Fruit fly (Drosophila melanogaster) whole organism, embryonic: ENCODE data around the gene Nxf3.

Experiments
- Ada2b ChIP-seq: fragments of 200-800 bp; sonication (Bioruptor generic); IDR thresholded peaks from 2 replicates; pipeline ENCODE4 v1.3.6; 2022; ENCODE audit warnings: missing biosample characterization, missing genetic modification characterization
- Atf-2 ChIP-seq: fragments of 200-800 bp; sonication (Bioruptor generic); optimal IDR thresholded peaks from 2 replicates; lab custom pipeline; 2016; ENCODE audit warnings: missing biosample characterization, missing genetic modification characterization
- CG10462 ChIP-seq: fragments of 200-800 bp; sonication (Bioruptor generic); optimal IDR thresholded peaks from 2 replicates; lab custom pipeline; 2016; ENCODE audit warnings: missing biosample characterization, missing genetic modification characterization
- CG10979 ChIP-seq: fragments of 200-800 bp; sonication (Bioruptor generic); optimal IDR thresholded peaks from 2 replicates; lab custom pipeline; 2018; ENCODE audit warnings: missing biosample characterization, mild to moderate bottlenecking, missing genetic modification characterization, moderate library complexity
- CG11093 ChIP-seq: fragments of 200-800 bp; sonication (Bioruptor generic); IDR thresholded peaks from 3 replicates; pipeline ENCODE4 v1.3.6; 2022; ENCODE audit warnings: missing biosample characterization, missing genetic modification characterization
- CG11504 ChIP-seq: fragments of 200-800 bp; sonication (Bioruptor generic); optimal IDR thresholded peaks from 3 replicates; lab custom pipeline; 2019; ENCODE audit warnings: missing biosample characterization, mild to moderate bottlenecking, missing genetic modification characterization, moderate library complexity
- CG12299 ChIP-seq: fragments of 200-800 bp; sonication (Bioruptor generic); optimal IDR thresholded peaks from 2 replicates; lab custom pipeline; 2018; ENCODE audit warnings: missing biosample characterization, mild to moderate bottlenecking, missing genetic modification characterization
- CG14965 ChIP-seq: fragments of 200-800 bp; sonication (Bioruptor generic); optimal IDR thresholded peaks from 2 replicates; lab custom pipeline; 2016; ENCODE audit warnings: missing biosample characterization, missing genetic modification characterization, borderline replicate concordance
- CG15073 ChIP-seq: fragments of 200-800 bp; sonication (Bioruptor generic); optimal IDR thresholded peaks from 2 replicates; lab custom pipeline; 2016; ENCODE audit warnings: missing biosample characterization, missing genetic modification characterization
- CG17912 ChIP-seq: fragments of 200-800 bp; sonication (Bioruptor generic); optimal IDR thresholded peaks from 2 replicates; lab custom pipeline; 2018; ENCODE audit warnings: missing biosample characterization, mild to moderate bottlenecking, missing genetic modification characterization
- CG1792 ChIP-seq: fragments of 200-800 bp; sonication (Bioruptor generic); optimal IDR thresholded peaks from 2 replicates; lab custom pipeline; 2016; ENCODE audit warnings: missing biosample characterization, missing genetic modification characterization
- CG1832 ChIP-seq: fragments of 200-800 bp; sonication (Bioruptor generic); optimal IDR thresholded peaks from 2 replicates; lab custom pipeline; 2017; ENCODE audit warnings: missing biosample characterization, mild to moderate bottlenecking, missing genetic modification characterization, inconsistent platforms
- CG2116 ChIP-seq: fragments of 200-800 bp; sonication (Bioruptor generic); optimal IDR thresholded peaks from 3 replicates; lab custom pipeline; 2018; ENCODE audit warnings: missing biosample characterization, mild to moderate bottlenecking, missing genetic modification characterization
- CG2712 ChIP-seq: fragments of 200-800 bp; optimal IDR thresholded peaks from 3 replicates; lab custom pipeline; 2019; ENCODE audit warnings: missing biosample characterization, mild to moderate bottlenecking, missing genetic modification characterization, moderate library complexity
- CG3065 ChIP-seq: fragments of 200-800 bp; sonication (Bioruptor generic); optimal IDR thresholded peaks from 2 replicates; lab custom pipeline; 2016; ENCODE audit warnings: missing biosample characterization, missing genetic modification characterization
- CG3163 ChIP-seq: fragments of 200-800 bp; sonication (Bioruptor generic); optimal IDR thresholded peaks from 3 replicates; lab custom pipeline; 2016; ENCODE audit warnings: missing biosample characterization, missing genetic modification characterization
- CG34376 ChIP-seq: fragments of 200-800 bp; sonication (Bioruptor generic); optimal IDR thresholded peaks from 2 replicates; lab custom pipeline; 2018; ENCODE audit warnings: missing biosample characterization, mild to moderate bottlenecking, missing genetic modification characterization
- CG4424 ChIP-seq: fragments of 200-800 bp; sonication (Bioruptor generic); optimal IDR thresholded peaks from 3 replicates; lab custom pipeline; 2016; ENCODE audit warnings: missing biosample characterization, missing genetic modification characterization
- CG4730 ChIP-seq: fragments of 200-800 bp; sonication (Bioruptor generic); IDR thresholded peaks from 2 replicates; pipeline ENCODE4 v1.3.6; 2022; ENCODE audit warnings: missing biosample characterization, missing genetic modification characterization
- CG6765 ChIP-seq: fragments of 200-800 bp; sonication (Bioruptor generic); optimal IDR thresholded peaks from 3 replicates; lab custom pipeline; 2017; ENCODE audit warnings: missing biosample characterization, mild to moderate bottlenecking, missing genetic modification characterization
- CG6854 ChIP-seq: fragments of 200-800 bp; sonication (Bioruptor generic); optimal IDR thresholded peaks from 3 replicates; lab custom pipeline; 2017; ENCODE audit warnings: missing biosample characterization, mild to moderate bottlenecking, missing genetic modification characterization
- Chrac-16 ChIP-seq: fragments of 200-800 bp; sonication (Bioruptor generic); optimal IDR thresholded peaks from 3 replicates; lab custom pipeline; 2016; ENCODE audit warnings: missing biosample characterization, missing genetic modification characterization
- Gsc ChIP-seq: fragments of 200-800 bp; sonication (Bioruptor generic); IDR thresholded peaks from 2 replicates; pipeline ENCODE4 v1.3.6; 2022; ENCODE audit warnings: missing biosample characterization, missing genetic modification characterization
- H15 ChIP-seq: fragments of 200-800 bp; sonication (Bioruptor generic); IDR thresholded peaks from 3 replicates; pipeline ENCODE4 v1.3.6; 2022; ENCODE audit warnings: missing biosample characterization, missing genetic modification characterization
- HmgZ ChIP-seq: fragments of 200-800 bp; sonication (Bioruptor generic); optimal IDR thresholded peaks from 2 replicates; lab custom pipeline; 2018; ENCODE audit warnings: missing biosample characterization, mild to moderate bottlenecking, missing genetic modification characterization
- Hmr ChIP-seq: fragments of 200-800 bp; sonication (Bioruptor generic); optimal IDR thresholded peaks from 3 replicates; lab custom pipeline; 2017; ENCODE audit warnings: mild to moderate bottlenecking, missing biosample characterization, missing genetic modification reagents, missing genetic modification characterization
- Hr3 ChIP-seq: fragments of 200-800 bp; sonication (Bioruptor generic); optimal IDR thresholded peaks from 3 replicates; lab custom pipeline; 2016; ENCODE audit warnings: missing biosample characterization, missing genetic modification characterization
- Myb ChIP-seq: fragments of 200-800 bp; sonication (Bioruptor generic); optimal IDR thresholded peaks from 2 replicates; lab custom pipeline; 2016; ENCODE audit warnings: missing biosample characterization, missing genetic modification characterization
- Taf1 ChIP-seq: fragments of 200-800 bp; sonication (Bioruptor generic); IDR thresholded peaks from 2 replicates; pipeline ENCODE4 v1.3.6; 2022; ENCODE audit warnings: missing biosample characterization, missing genetic modification characterization
- Xrp1 ChIP-seq: fragments of 200-800 bp; sonication (Bioruptor generic); IDR thresholded peaks from 2 replicates; pipeline ENCODE4 v1.3.6; 2022; ENCODE audit warnings: missing biosample characterization, missing genetic modification characterization
- ab ChIP-seq: fragments of 200-800 bp; sonication (Bioruptor generic); optimal IDR thresholded peaks from 2 replicates; lab custom pipeline; 2016; ENCODE audit warnings: missing biosample characterization, missing genetic modification characterization
- ase ChIP-seq: fragments of 200-800 bp; sonication (Bioruptor generic); IDR thresholded peaks from 3 replicates; pipeline ENCODE4 v1.3.6; 2022; ENCODE audit warnings: missing biosample characterization, missing genetic modification characterization
- ash1 ChIP-seq: fragments of 200-800 bp; sonication (Bioruptor generic); optimal IDR thresholded peaks from 2 replicates; lab custom pipeline; 2018; ENCODE audit warnings: missing biosample characterization, mild to moderate bottlenecking, missing genetic modification characterization
- bowl ChIP-seq: fragments of 200-800 bp; sonication (Bioruptor generic); IDR thresholded peaks from 2 replicates; pipeline ENCODE4 v1.3.6; 2022; ENCODE audit warnings: missing biosample characterization, missing genetic modification characterization
- da ChIP-seq: fragments of 200-800 bp; sonication (Bioruptor generic); optimal IDR thresholded peaks from 2 replicates; lab custom pipeline; 2016; ENCODE audit warnings: missing biosample characterization, missing genetic modification characterization
- dan ChIP-seq: fragments of 200-800 bp; sonication (Bioruptor generic); IDR thresholded peaks from 2 replicates; pipeline ENCODE4 v1.3.6; 2022; ENCODE audit warnings: missing biosample characterization, missing genetic modification characterization
- danr ChIP-seq: fragments of 200-800 bp; sonication (Bioruptor generic); IDR thresholded peaks from 2 replicates; pipeline ENCODE4 v1.3.6; 2022; ENCODE audit warnings: missing biosample characterization, missing genetic modification characterization
- dm ChIP-seq: fragments of 200-800 bp; sonication (Bioruptor generic); optimal IDR thresholded peaks from 3 replicates; lab custom pipeline; 2016; ENCODE audit warnings: missing biosample characterization, missing genetic modification characterization
- exex ChIP-seq: fragments of 200-800 bp; sonication (Bioruptor generic); optimal IDR thresholded peaks from 4 replicates; lab custom pipeline; 2018; ENCODE audit warnings: missing biosample characterization, mild to moderate bottlenecking, missing genetic modification characterization, moderate library complexity
- gce ChIP-seq: fragments of 200-800 bp; sonication (Bioruptor generic); IDR thresholded peaks from 3 replicates; pipeline ENCODE4 v1.3.6; 2022; ENCODE audit warnings: missing biosample characterization, missing genetic modification characterization
- gcm2 ChIP-seq: fragments of 200-800 bp; sonication (Bioruptor generic); optimal IDR thresholded peaks from 2 replicates; lab custom pipeline; 2016; ENCODE audit warnings: missing biosample characterization, missing genetic modification characterization
- ken ChIP-seq: fragments of 200-800 bp; sonication (Bioruptor generic); IDR thresholded peaks from 3 replicates; pipeline ENCODE4 v1.3.6; 2022; ENCODE audit warnings: missing biosample characterization, missing genetic modification characterization
- lab ChIP-seq: fragments of 200-800 bp; sonication (Bioruptor generic); optimal IDR thresholded peaks from 3 replicates; lab custom pipeline; 2017; ENCODE audit warnings: missing biosample characterization, missing genetic modification characterization, mild to moderate bottlenecking, moderate library complexity, missing genetic modification reagents
- mld ChIP-seq: fragments of 200-800 bp; sonication (Bioruptor generic); IDR thresholded peaks from 3 replicates; pipeline ENCODE4 v1.3.6; 2022; ENCODE audit warnings: missing biosample characterization, missing genetic modification characterization; ENCODE audit not compliant: partially characterized antibody
- oc ChIP-seq: fragments of 200-800 bp; sonication (Bioruptor generic); optimal IDR thresholded peaks from 2 replicates; lab custom pipeline; 2018; ENCODE audit warnings: missing biosample characterization, mild to moderate bottlenecking, missing genetic modification characterization, moderate library complexity
- pzg ChIP-seq: fragments of 200-800 bp; sonication (Bioruptor generic); optimal IDR thresholded peaks from 3 replicates; lab custom pipeline; 2018; ENCODE audit warnings: missing biosample characterization, mild to moderate bottlenecking, missing genetic modification characterization, moderate library complexity
- sim ChIP-seq: fragments of 200-800 bp; sonication (Bioruptor generic); IDR thresholded peaks from 2 replicates; pipeline ENCODE4 v1.3.6; 2022; ENCODE audit warnings: missing biosample characterization, missing genetic modification characterization
- ssp ChIP-seq: fragments of 200-800 bp; sonication (Bioruptor generic); IDR thresholded peaks from 2 replicates; pipeline ENCODE4 v1.3.6; 2022; ENCODE audit warnings: missing biosample characterization, missing genetic modification characterization
- tin ChIP-seq: fragments of 200-800 bp; sonication (Bioruptor generic); optimal IDR thresholded peaks from 3 replicates; lab custom pipeline; 2016; ENCODE audit warnings: missing biosample characterization, missing genetic modification characterization

Gene Nxf3

dm6 chr3L:13919794-13920631, 45.0 kb upstream of the Nxf3 start:
- TF ChIP-seq CG10462 (GFP tag; lab: Kevin White, UChicago) (peak; percentile 83), CG15073 (GFP tag; lab: Kevin White, UChicago) (peak; percentile 55), Gsc (peak; percentile 44), bowl (0 out of 2 replicates have a peak, but pooled peaks have one; percentile 39), Chrac-16 (peak; percentile 90), Hmr (GFP tag; lab: Kevin White, UChicago) (peak; percentile 95), pzg (GFP tag; lab: Kevin White, UChicago) (peak; percentile 2), CG6854 (GFP tag; lab: Kevin White, UChicago) (peak; percentile 86), lab (GFP tag; lab: Kevin White, UChicago) (peak; percentile 91), da (peak; percentile 54), CG4730 (peak; percentile 73), CG2116 (GFP tag; lab: Kevin White, UChicago) (peak; percentile 70), CG12299 (tag; lab: Kevin White, UChicago) (peak; percentile 76), ken (GFP tag; lab: Robert Waterston, UW) (peak; percentile 66), ash1 (GFP tag; lab: Kevin White, UChicago) (no peak), HmgZ (peak; percentile 87), Atf-2 (GFP tag; lab: Kevin White, UChicago) (peak; percentile 92), CG11093 (peak; percentile 55; the same call in 1 of the 3 replicates), ssp (GFP tag; lab: Robert Waterston, UW) (peak; percentile 71), exex (tag; lab: Kevin White, UChicago) (peak; percentile 64), CG10979 (tag; lab: Kevin White, UChicago) (peak; percentile 97), oc (peak; percentile 50), CG11504 (tag; lab: Kevin White, UChicago) (peak; percentile 94), danr (peak; percentile 68; the same call in 1 of the 2 replicates), Myb (GFP tag; lab: Kevin White, UChicago) (peak; percentile 78), Ada2b (GFP tag; lab: Robert Waterston, UW) (peak; percentile 78), CG17912 (GFP tag; lab: Kevin White, UChicago) (peak; percentile 50), CG3065 (GFP tag; lab: Kevin White, UChicago) (peak; percentile 66), tin (GFP tag; lab: Kevin White, UChicago) (peak; percentile 92), dan (no peak), gcm2 (GFP tag; lab: Kevin White, UChicago) (peak; percentile 87), CG1792 (GFP tag; lab: Kevin White, UChicago) (peak; percentile 69), dm (GFP tag; lab: Kevin White, UChicago) (peak; percentile 82), CG14965 (GFP tag; lab: Kevin White, UChicago) (no peak), CG34376 (GFP tag; lab: Kevin White, UChicago) (peak; percentile 82), CG2712 (tag; lab: Kevin White, UChicago) (peak; percentile 96), H15 (GFP tag; lab: Robert Waterston, UW) (peak; percentile 78), CG1832 (GFP tag; lab: Kevin White, UChicago) (no peak), CG3163 (GFP tag; lab: Kevin White, UChicago) (peak; percentile 75), CG4424 (peak; percentile 92), sim (GFP tag; lab: Robert Waterston, UW) (no peak), CG6765 (GFP tag; lab: Kevin White, UChicago) (peak; percentile 86), Taf1 (GFP tag; lab: Robert Waterston, UW) (peak; percentile 55; the same call in 1 of the 2 replicates), Hr3 (peak; percentile 91), ab (GFP tag; lab: Kevin White, UChicago) (peak; percentile 86), ase (peak; percentile 63; the same call in 2 of the 3 replicates), mld (GFP tag; lab: Robert Waterston, UW) (0 out of 3 replicates have a peak, but pooled peaks have one; percentile 46), Xrp1 (GFP tag; lab: Robert Waterston, UW) (peak; percentile 89), gce (GFP tag; lab: Robert Waterston, UW) (no peak)
